Worm (Caenorhabditis elegans) whole organism, L4 larva: Measurements from ENCODE around the gene M05D6.1.

ENCODE experiments used
- F10B5.3 ChIP-seq: sonication (generic microtip); optimal IDR thresholded peaks from 2 replicates; lab custom pipeline; 2016; ENCODE audit warnings: mild to moderate bottlenecking, missing genetic modification characterization, missing compliant biosample characterization
- F37D6.2 ChIP-seq: sonication (generic microtip); optimal IDR thresholded peaks from 2 replicates; lab custom pipeline; 2016; ENCODE audit warnings: mild to moderate bottlenecking, missing genetic modification characterization, missing compliant biosample characterization
- F44E2.7 ChIP-seq: fragments of 200-800 bp; sonication (Bioruptor generic); IDR thresholded peaks from 2 replicates; pipeline ENCODE4 v2.1.2; 2022; ENCODE audit warnings: missing genetic modification characterization, missing compliant biosample characterization
- Y5F2A.4 ChIP-seq: fragments of 200-800 bp; sonication (Bioruptor generic); optimal IDR thresholded peaks from 2 replicates; lab custom pipeline; 2018; ENCODE audit warnings: mild to moderate bottlenecking, missing genetic modification characterization, missing compliant biosample characterization
- aha-1 ChIP-seq: fragments of 150-350 bp; peaks from one replicate; lab custom pipeline; 2014; ENCODE audit warnings: missing biosample characterization, missing genetic modification characterization
- arid-1 ChIP-seq: fragments of 200-800 bp; sonication (Bioruptor generic); conservative IDR thresholded peaks from 2 replicates; pipeline ENCODE4 v1.3.6; 2022; ENCODE audit warnings: missing genetic modification reagents, missing genetic modification characterization, missing compliant biosample characterization
- ceh-28 ChIP-seq: fragments of 150-350 bp; optimal IDR thresholded peaks from 2 replicates; lab custom pipeline; 2014; ENCODE audit warnings: missing biosample characterization, missing genetic modification reagents, missing genetic modification characterization
- ceh-82 ChIP-seq: sonication (generic microtip); optimal IDR thresholded peaks from 2 replicates; lab custom pipeline; 2017; ENCODE audit warnings: missing biosample characterization, missing genetic modification characterization
- ctbp-1 ChIP-seq: fragments of 200-800 bp; sonication (Bioruptor generic); IDR thresholded peaks from 2 replicates; pipeline ENCODE4 v1.3.6; 2022; ENCODE audit warnings: missing genetic modification reagents, missing genetic modification characterization, missing compliant biosample characterization
- daf-16 ChIP-seq, 3 experiments: sonication (generic microtip); optimal IDR thresholded peaks; 2 replicates each; lab custom pipeline; 2016 to 2017; ENCODE audit warnings: missing genetic modification characterization in 3 of 3, missing genetic modification reagents in 3 of 3, mild to moderate bottlenecking in 2 of 3, missing compliant biosample characterization in 2 of 3, missing biosample characterization in 1 of 3, moderate library complexity in 1 of 3
- daf-19 ChIP-seq: fragments of 200-800 bp; sonication (Bioruptor generic); conservative IDR thresholded peaks from 2 replicates; pipeline ENCODE4 v1.3.6; 2022; ENCODE audit warnings: missing genetic modification characterization, missing compliant biosample characterization
- dmd-8 ChIP-seq: fragments of 200-800 bp; sonication (Bioruptor generic); IDR thresholded peaks from 2 replicates; pipeline ENCODE4 v1.3.6; 2022; ENCODE audit warnings: missing genetic modification characterization, missing compliant biosample characterization
- dmd-9 ChIP-seq: fragments of 200-800 bp; sonication (Bioruptor generic); IDR thresholded peaks from 2 replicates; pipeline ENCODE4 v1.3.6; 2022; ENCODE audit warnings: missing genetic modification reagents, missing genetic modification characterization, missing compliant biosample characterization
- dpl-1 ChIP-seq: fragments of 150-350 bp; optimal IDR thresholded peaks from 2 replicates; lab custom pipeline; 2014; ENCODE audit warnings: missing biosample characterization, missing genetic modification reagents, missing genetic modification characterization
- dve-1 ChIP-seq: sonication (generic microtip); optimal IDR thresholded peaks from 2 replicates; lab custom pipeline; 2017; ENCODE audit warnings: antibody characterized with exemption, mild to moderate bottlenecking, missing genetic modification characterization, missing compliant biosample characterization; ENCODE audit not compliant: insufficient read depth
- egl-27 ChIP-seq: sonication (generic microtip); optimal IDR thresholded peaks from 3 replicates; lab custom pipeline; 2017; ENCODE audit warnings: missing biosample characterization, missing genetic modification reagents, missing genetic modification characterization
- egl-43 ChIP-seq: fragments of 200-800 bp; sonication (Bioruptor generic); IDR thresholded peaks from 2 replicates; pipeline ENCODE4 v1.3.6; 2022; ENCODE audit warnings: missing genetic modification reagents, missing genetic modification characterization, missing compliant biosample characterization
- fkh-10 ChIP-seq: fragments of 150-350 bp; optimal IDR thresholded peaks from 2 replicates; lab custom pipeline; 2014; ENCODE audit warnings: missing biosample characterization, missing genetic modification reagents, missing genetic modification characterization
- fos-1 ChIP-seq: fragments of 150-350 bp; optimal IDR thresholded peaks from 2 replicates; lab custom pipeline; 2014; ENCODE audit warnings: missing biosample characterization, missing genetic modification characterization
- hif-1 ChIP-seq, 2 experiments: sonication (generic microtip); optimal IDR thresholded peaks; 2 replicates each; lab custom pipeline; 2016 to 2017; ENCODE audit warnings: missing compliant biosample characterization in 2 of 2, missing genetic modification characterization in 2 of 2, missing genetic modification reagents in 2 of 2, missing genotype in 2 of 2, mild to moderate bottlenecking in 1 of 2
- hlh-11 ChIP-seq: fragments of 200-800 bp; sonication (Bioruptor generic); optimal IDR thresholded peaks from 2 replicates; lab custom pipeline; 2018; ENCODE audit warnings: mild to moderate bottlenecking, missing genetic modification characterization, missing compliant biosample characterization
- hlh-30 ChIP-seq: sonication (generic microtip); optimal IDR thresholded peaks from 2 replicates; lab custom pipeline; 2017; ENCODE audit warnings: antibody characterized with exemption, mild to moderate bottlenecking, missing genetic modification characterization, missing compliant biosample characterization; ENCODE audit not compliant: insufficient read depth
- hmg-1.1 ChIP-seq: fragments of 200-800 bp; sonication (Bioruptor generic); IDR thresholded peaks from 2 replicates; pipeline ENCODE4 v1.3.6; 2022; ENCODE audit warnings: missing genetic modification reagents, missing genetic modification characterization, missing compliant biosample characterization
- lin-38 ChIP-seq: fragments of 200-800 bp; sonication (Bioruptor generic); IDR thresholded peaks from 2 replicates; pipeline ENCODE4 v1.3.6; 2022; ENCODE audit warnings: missing genetic modification reagents, missing genetic modification characterization, missing compliant biosample characterization
- lsy-2 ChIP-seq, 2 experiments: fragments of 150-350 bp in 1 of 2; sonication (generic microtip) in 1 of 2; optimal IDR thresholded peaks; 2 replicates each; lab custom pipeline; 2014 to 2017; ENCODE audit warnings: missing biosample characterization in 2 of 2, missing genetic modification characterization in 2 of 2
- madf-5 ChIP-seq, 2 experiments: fragments of 200-800 bp; sonication (Bioruptor generic); IDR thresholded peaks; 2 replicates each; pipeline ENCODE4 v1.3.6; 2022; ENCODE audit warnings: missing compliant biosample characterization in 2 of 2, missing genetic modification characterization in 2 of 2
- mdl-1 ChIP-seq, 2 experiments: fragments of 150-350 bp in 1 of 2; sonication (generic microtip) in 1 of 2; optimal IDR thresholded peaks; 2 replicates each; lab custom pipeline; 2014 to 2017; ENCODE audit warnings: missing biosample characterization in 2 of 2, missing genetic modification characterization in 2 of 2
- mdt-29 ChIP-seq: fragments of 200-800 bp; sonication (Bioruptor generic); IDR thresholded peaks from 2 replicates; pipeline ENCODE4 v1.3.6; 2022; ENCODE audit warnings: missing genetic modification reagents, missing genetic modification characterization, missing compliant biosample characterization
- mep-1 ChIP-seq: fragments of 150-350 bp; sonication (generic microtip); optimal IDR thresholded peaks from 3 replicates; lab custom pipeline; 2014; ENCODE audit warnings: missing biosample characterization, missing genetic modification characterization
- mes-2 ChIP-seq: sonication (generic microtip); optimal IDR thresholded peaks from 2 replicates; lab custom pipeline; 2016; ENCODE audit warnings: missing genotype, mild to moderate bottlenecking, missing genetic modification characterization, missing compliant biosample characterization; ENCODE audit not compliant: poor library complexity, severe bottlenecking
- mxl-2 ChIP-seq: fragments of 200-800 bp; sonication (Bioruptor generic); conservative IDR thresholded peaks from 2 replicates; pipeline ENCODE4 v1.3.6; 2022; ENCODE audit warnings: missing genetic modification reagents, missing genetic modification characterization, missing compliant biosample characterization
- nhr-10 ChIP-seq: fragments of 150-350 bp; optimal IDR thresholded peaks from 2 replicates; lab custom pipeline; 2014; ENCODE audit warnings: missing biosample characterization, missing genetic modification characterization
- nhr-28 ChIP-seq: fragments of 150-350 bp; optimal IDR thresholded peaks from 2 replicates; lab custom pipeline; 2014; ENCODE audit warnings: missing biosample characterization, missing genetic modification characterization
- nhr-48 ChIP-seq: sonication (generic microtip); optimal IDR thresholded peaks from 2 replicates; lab custom pipeline; 2016; ENCODE audit warnings: mild to moderate bottlenecking, missing genetic modification characterization, missing compliant biosample characterization
- rbr-2 ChIP-seq: sonication (generic microtip); optimal IDR thresholded peaks from 2 replicates; lab custom pipeline; 2016; ENCODE audit warnings: missing genotype, missing genetic modification characterization, missing compliant biosample characterization
- saeg-2 ChIP-seq: fragments of 200-800 bp; sonication (Bioruptor generic); IDR thresholded peaks from 2 replicates; pipeline ENCODE4 v1.3.6; 2022; ENCODE audit warnings: missing genetic modification reagents, missing genetic modification characterization, missing compliant biosample characterization
- set-16 ChIP-seq: fragments of 200-800 bp; sonication (Bioruptor generic); IDR thresholded peaks from 2 replicates; pipeline ENCODE4 v1.3.6; 2022; ENCODE audit warnings: missing genetic modification reagents, missing genetic modification characterization, missing compliant biosample characterization
- snpc-1.2 ChIP-seq: fragments of 200-800 bp; sonication (Bioruptor generic); IDR thresholded peaks from 2 replicates; pipeline ENCODE4 v1.3.6; 2022; ENCODE audit warnings: missing genetic modification reagents, missing genetic modification characterization, missing compliant biosample characterization
- spr-3 ChIP-seq: fragments of 200-800 bp; sonication (Bioruptor generic); optimal IDR thresholded peaks from 2 replicates; lab custom pipeline; 2018; ENCODE audit warnings: mild to moderate bottlenecking, missing genetic modification characterization, missing compliant biosample characterization
- tag-97 ChIP-seq: fragments of 200-800 bp; sonication (Bioruptor generic); IDR thresholded peaks from 2 replicates; pipeline ENCODE4 v1.3.6; 2022; ENCODE audit warnings: missing genetic modification characterization, missing compliant biosample characterization
- unc-130 ChIP-seq: sonication (generic microtip); optimal IDR thresholded peaks from 2 replicates; lab custom pipeline; 2016; ENCODE audit warnings: missing genetic modification reagents, missing genetic modification characterization, missing compliant biosample characterization
- ztf-11 ChIP-seq: fragments of 150-350 bp; optimal IDR thresholded peaks from 2 replicates; lab custom pipeline; 2014; ENCODE audit warnings: missing biosample characterization, missing genetic modification characterization
- ztf-7 ChIP-seq: fragments of 150-350 bp; optimal IDR thresholded peaks from 2 replicates; lab custom pipeline; 2014; ENCODE audit warnings: missing biosample characterization, missing genetic modification characterization

Gene M05D6.1

DNA sequence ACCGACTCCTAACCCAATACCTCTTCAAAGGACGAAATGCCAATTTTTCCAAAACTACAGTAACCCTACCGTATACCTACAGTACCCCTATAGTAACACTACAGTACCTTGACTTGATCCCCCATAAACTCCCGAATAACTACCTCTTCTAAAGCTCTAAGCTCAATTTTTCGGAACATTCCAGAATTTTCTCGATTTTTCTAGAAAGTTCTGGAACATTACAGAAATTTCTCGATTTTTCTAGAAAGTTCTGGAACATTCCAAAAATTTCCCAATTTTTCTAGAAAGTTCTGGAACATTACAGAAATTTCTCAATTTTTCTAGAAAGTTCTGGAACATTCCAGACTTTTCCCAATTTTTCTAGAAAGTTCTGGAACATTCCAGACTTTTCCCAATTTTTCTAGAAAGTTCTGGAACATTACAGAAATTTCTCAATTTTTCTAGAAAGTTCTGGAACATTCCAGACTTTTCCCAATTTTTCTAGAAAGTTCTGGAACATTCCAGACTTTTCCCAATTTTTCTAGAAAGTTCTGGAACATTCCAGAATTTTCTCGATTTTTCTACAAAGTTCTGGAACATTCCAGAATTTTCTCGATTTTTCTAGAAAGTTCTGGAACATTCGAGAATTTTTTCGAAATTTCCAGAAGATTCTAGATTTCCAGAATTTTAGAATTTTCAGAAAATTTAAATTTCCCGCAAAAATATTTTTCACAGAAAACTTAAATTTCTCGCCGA, 15.2 kb downstream of the M05D6.1 start:
- peak; percentile 34; the same call in 1 of the 2 replicates for TF ChIP-seq arid-1

- no peak for TF ChIP-seq fos-1
- TF ChIP-seq lin-38 (GFP tag; lab: Robert Waterston, UW) = no peak
- no peak for TF ChIP-seq ceh-82 (tag; lab: Kevin White, UChicago)
- peak; percentile 28; the same call in 1 of the 2 replicates for TF ChIP-seq egl-43
- TF ChIP-seq lsy-2 (tag; optimal IDR thresholded peaks at IDR 0.05; lab: Kevin White, UChicago) = peak in 1 of 2 experiments; percentile 60
- no peak for TF ChIP-seq spr-3 (GFP tag; lab: Kevin White, UChicago)
- TF ChIP-seq mep-1 (tag; lab: Kevin White, UChicago) = peak; percentile 10
- TF ChIP-seq rbr-2 (tag; lab: Kevin White, UChicago) = no peak
- peak; percentile 11 for TF ChIP-seq ceh-28 (tag; lab: Kevin White, UChicago)
- no peak for TF ChIP-seq ztf-11
- TF ChIP-seq hif-1 (tag; optimal IDR thresholded peaks at IDR 0.05; lab: Kevin White, UChicago) = peak in 1 of 2 experiments; percentile 22
- TF ChIP-seq dmd-9 (GFP tag; lab: Robert Waterston, UW) = no peak
- TF ChIP-seq hmg-1.1 (GFP tag; lab: Robert Waterston, UW) = 0 out of 2 replicates have a peak, but pooled peaks have one; percentile 32
- TF ChIP-seq dmd-8 (GFP tag; lab: Robert Waterston, UW) = no peak
- TF ChIP-seq ctbp-1 (GFP tag; lab: Robert Waterston, UW) = no peak
- TF ChIP-seq dve-1 (tag; lab: Kevin White, UChicago) = peak; percentile 7
- no peak for TF ChIP-seq tag-97 (GFP tag; lab: Robert Waterston, UW)
- peak; percentile 83 for TF ChIP-seq hlh-30 (tag; lab: Kevin White, UChicago)
- no peak for TF ChIP-seq daf-16 (GFP tag; optimal IDR thresholded peaks at IDR 0.05; lab: Kevin White, UChicago)
- TF ChIP-seq daf-16 (tag; optimal IDR thresholded peaks at IDR 0.05; lab: Kevin White, UChicago) = no peak
- TF ChIP-seq hlh-11 (tag; lab: Kevin White, UChicago) = peak; percentile 24
- TF ChIP-seq mxl-2 (GFP tag; lab: Robert Waterston, UW) = no peak
- TF ChIP-seq aha-1 (tag; lab: Kevin White, UChicago) = peak; percentile 64
- TF ChIP-seq set-16 (GFP tag; lab: Robert Waterston, UW) = no peak
- TF ChIP-seq mes-2 = peak; percentile 37
- TF ChIP-seq dpl-1 (GFP tag; lab: Kevin White, UChicago) = peak; percentile 5
- TF ChIP-seq saeg-2 (GFP tag; lab: Robert Waterston, UW) = no peak
- TF ChIP-seq madf-5 (GFP tag; IDR thresholded peaks at IDR 0.05; lab: Robert Waterston, UW) = no peak
- no peak for TF ChIP-seq nhr-28
- TF ChIP-seq, all 104 proteins: peak for 12
Measured at ce11 chrII:8457438-8457837, 17.8 kb downstream of the M05D6.1 start, which contains the start of gene zyg-9. zyg-9 (plus strand) TSS chrII:8457818.

ce11 chrII:8456681-8457389, 18.4 kb downstream of the M05D6.1 start:
- TF ChIP-seq nhr-28 = no peak
- TF ChIP-seq fkh-10 (GFP tag; lab: Kevin White, UChicago) = no peak
- TF ChIP-seq lsy-2 (tag; optimal IDR thresholded peaks at IDR 0.05; lab: Kevin White, UChicago) = no peak
- TF ChIP-seq nhr-10 (tag; lab: Kevin White, UChicago) = no peak
- no peak for TF ChIP-seq F37D6.2 (tag; lab: Kevin White, UChicago)
- no peak for TF ChIP-seq dmd-9 (GFP tag; lab: Robert Waterston, UW)
- TF ChIP-seq daf-16 (GFP tag; optimal IDR thresholded peaks at IDR 0.05; lab: Kevin White, UChicago) = no peak
- TF ChIP-seq daf-16 (tag; optimal IDR thresholded peaks at IDR 0.05; lab: Kevin White, UChicago) = no peak
- no peak for TF ChIP-seq set-16 (GFP tag; lab: Robert Waterston, UW)
- no peak for TF ChIP-seq snpc-1.2
- TF ChIP-seq daf-19 (GFP tag; lab: Robert Waterston, UW) = no peak
- no peak for TF ChIP-seq F44E2.7 (GFP tag; lab: Robert Waterston, UW)
- peak; percentile 21 for TF ChIP-seq unc-130 (GFP tag; lab: Kevin White, UChicago)
- no peak for TF ChIP-seq F10B5.3 (tag; lab: Kevin White, UChicago)
- TF ChIP-seq mdt-29 (GFP tag; lab: Robert Waterston, UW) = no peak
- no peak for TF ChIP-seq Y5F2A.4 (GFP tag; lab: Kevin White, UChicago)
- no peak for TF ChIP-seq madf-5 (GFP tag; IDR thresholded peaks at IDR 0.05; lab: Robert Waterston, UW)
- TF ChIP-seq ztf-7 (tag; lab: Kevin White, UChicago) = no peak
- TF ChIP-seq mxl-2 (GFP tag; lab: Robert Waterston, UW) = no peak
- no peak for TF ChIP-seq mdl-1 (tag; optimal IDR thresholded peaks at IDR 0.05; lab: Kevin White, UChicago)
- TF ChIP-seq dpl-1 (GFP tag; lab: Kevin White, UChicago) = peak; percentile 13
- TF ChIP-seq nhr-48 (tag; lab: Kevin White, UChicago) = no peak
- TF ChIP-seq dve-1 (tag; lab: Kevin White, UChicago) = no peak
- TF ChIP-seq egl-27 (tag; lab: Kevin White, UChicago) = no peak
- TF ChIP-seq lin-38 (GFP tag; lab: Robert Waterston, UW) = 0 out of 2 replicates have a peak, but pooled peaks have one; percentile 22
